Worm (Caenorhabditis elegans): Measurements from ENCODE around the gene C38C10.3.

The C38C10.3 gene

DNA sequence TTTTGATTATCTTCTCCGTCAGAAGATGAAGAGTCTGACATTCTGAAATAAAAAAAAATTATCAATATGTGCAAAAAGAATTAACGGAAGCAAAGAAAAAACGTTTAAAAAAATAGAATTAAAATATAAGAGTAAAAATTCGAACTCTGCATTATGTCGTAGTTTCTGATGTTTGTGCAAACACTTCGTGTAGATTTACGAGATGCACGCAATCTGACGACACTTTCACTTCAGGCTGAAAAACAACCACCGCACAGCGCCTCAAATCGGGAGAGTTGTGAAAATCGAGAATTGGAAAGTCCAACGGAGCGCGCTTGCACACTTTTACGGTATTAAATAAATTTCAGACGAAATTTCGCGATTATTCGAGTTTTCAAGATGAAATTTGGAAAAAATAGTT lies 21.2 kb upstream of the C38C10.3 start, which contains the start of gene T26G10.1 (continued):
- TF ChIP-seq ceh-82 (tag; optimal IDR thresholded peaks at IDR 0.05) (no peak), T26A8.4 (GFP tag; IDR thresholded peaks at IDR 0.05) (peak; percentile 66), nhr-48 (tag; optimal IDR thresholded peaks at IDR 0.05) (no peak), hmg-1.1 (GFP tag; IDR thresholded peaks at IDR 0.05) (peak; percentile 71), daf-19 (GFP tag; conservative IDR thresholded peaks at IDR 0.05) (no peak), mes-2 (tag; optimal IDR thresholded peaks at IDR 0.05; ENCODE audit: poor library complexity, severe bottlenecking) (peak; percentile 85), ztf-11 (tag; optimal IDR thresholded peaks at IDR 0.05) (no peak), pha-4 (GFP tag; IDR thresholded peaks at IDR 0.05) (peak; percentile 58; the same call in 1 of the 2 replicates), pha-4 (tag; optimal IDR thresholded peaks at IDR 0.05) (no peak), daf-8 (GFP tag; IDR thresholded peaks at IDR 0.05) (no peak), ZK337.2 (GFP tag; IDR thresholded peaks at IDR 0.05) (no peak), unc-62 (GFP tag; optimal IDR thresholded peaks at IDR 0.05 in 1 of 2) (no peak), unc-62 (tag; optimal IDR thresholded peaks at IDR 0.05) (no peak), Y48G9A.11 (GFP tag; IDR thresholded peaks at IDR 0.05) (peak; percentile 72), spr-3 (GFP tag; optimal IDR thresholded peaks at IDR 0.05) (no peak), Y75B8A.6 (GFP tag; IDR thresholded peaks at IDR 0.05) (no peak), spr-1 (tag; optimal IDR thresholded peaks at IDR 0.05) (no peak), aly-2 (tag; optimal IDR thresholded peaks at IDR 0.05) (no peak), ceh-28 (tag; optimal IDR thresholded peaks at IDR 0.05) (no peak), fkh-10 (GFP tag; optimal IDR thresholded peaks at IDR 0.05) (no peak), F10B5.3 (tag; optimal IDR thresholded peaks at IDR 0.05) (no peak), pqm-1 (tag; optimal IDR thresholded peaks at IDR 0.05) (no peak), tra-1 (GFP tag; IDR thresholded peaks at IDR 0.05) (no peak), lin-39 (tag; optimal IDR thresholded peaks at IDR 0.05) (no peak), lin-15B (tag; optimal IDR thresholded peaks at IDR 0.05) (peak; percentile 55), dpl-1 (GFP tag; optimal IDR thresholded peaks at IDR 0.05) (peak; percentile 68), ZK546.5 (tag; optimal IDR thresholded peaks at IDR 0.05) (no peak), daf-12 (tag; optimal IDR thresholded peaks at IDR 0.05) (no peak), dmd-9 (GFP tag; IDR thresholded peaks at IDR 0.05) (0 out of 2 replicates have a peak, but pooled peaks have one; percentile 59), lin-13 (GFP tag; optimal IDR thresholded peaks at IDR 0.05) (no peak), ceh-20 (GFP tag; IDR thresholded peaks at IDR 0.05) (0 out of 2 replicates have a peak, but pooled peaks have one; percentile 45), F37D6.2 (tag; optimal IDR thresholded peaks at IDR 0.05) (peak; percentile 3), unc-39 (tag; optimal IDR thresholded peaks at IDR 0.05) (no peak), lsy-2 (tag; optimal IDR thresholded peaks at IDR 0.05) (peak in 1 of 2 experiments; percentile 85), dve-1 (tag; optimal IDR thresholded peaks at IDR 0.05; ENCODE audit: insufficient read depth) (peak; percentile 60), set-16 (GFP tag; IDR thresholded peaks at IDR 0.05) (no peak), madf-5 (GFP tag; IDR thresholded peaks at IDR 0.05) (no peak), aha-1 (tag) (peak; percentile 88), zfp-2 (tag; optimal IDR thresholded peaks at IDR 0.05) (no peak), mep-1 (tag; optimal IDR thresholded peaks at IDR 0.05) (peak; percentile 67), attf-4 (tag; optimal IDR thresholded peaks at IDR 0.05) (no peak), hlh-30 (tag; optimal IDR thresholded peaks at IDR 0.05; ENCODE audit: insufficient read depth) (peak; percentile 34), zfp-3 (GFP tag; conservative IDR thresholded peaks at IDR 0.05) (no peak), nhr-10 (tag; optimal IDR thresholded peaks at IDR 0.05) (no peak), dmd-8 (GFP tag; IDR thresholded peaks at IDR 0.05) (no peak), zag-1 (tag; optimal IDR thresholded peaks at IDR 0.05) (no peak), F26F4.8 (GFP tag; conservative IDR thresholded peaks at IDR 0.05) (no peak), F49E8.2 (tag; optimal IDR thresholded peaks at IDR 0.05; ENCODE audit: borderline replicate concordance) (peak; percentile 13), nhr-111 (GFP tag; optimal IDR thresholded peaks at IDR 0.05) (no peak), ces-1 (GFP tag; optimal IDR thresholded peaks at IDR 0.05) (no peak), D1046.2 (GFP tag; IDR thresholded peaks at IDR 0.05) (no peak), mdl-1 (tag; optimal IDR thresholded peaks at IDR 0.05) (no peak), hlh-11 (tag; optimal IDR thresholded peaks at IDR 0.05) (peak; percentile 59)
